Fruit fly (Drosophila melanogaster) whole organism, wandering third instar larva: ENCODE results near the gene Taf11.

Experiments used
- Abd-B ChIP-seq: fragments of >200 bp; optimal IDR thresholded peaks from 2 replicates; lab custom pipeline; 2017; ENCODE audit warnings: missing biosample characterization, missing genetic modification characterization
- OdsH ChIP-seq: fragments of 200-800 bp; sonication (Bioruptor generic); optimal IDR thresholded peaks from 2 replicates; lab custom pipeline; 2016; ENCODE audit warnings: missing biosample characterization, mild to moderate bottlenecking, missing genetic modification characterization
- br ChIP-seq: fragments of 200-800 bp; sonication (Bioruptor generic); optimal IDR thresholded peaks from 2 replicates; lab custom pipeline; 2016; ENCODE audit warnings: missing biosample characterization, missing genetic modification characterization
- foxo ChIP-seq, 2 experiments: fragments of 200-800 bp; sonication (Bioruptor generic); optimal IDR thresholded peaks; 2 replicates in 1 of 2; 3 replicates in 1 of 2; lab custom pipeline; 2016 to 2017; ENCODE audit warnings: missing biosample characterization in 2 of 2, missing genetic modification characterization in 2 of 2

dm6 chr2L:9774980-9775628, 12.0 kb upstream of the Taf11 start, which contains the start of the genes ppk11 and ppk16:
- TF ChIP-seq br (GFP tag; lab: Kevin White, UChicago) (no peak), Abd-B (GFP tag; lab: Kevin White, UChicago) (no peak), OdsH (GFP tag; lab: Kevin White, UChicago) (no peak), foxo (GFP tag; optimal IDR thresholded peaks at IDR 0.05; lab: Kevin White, UChicago) (no peak)
